Fruit fly (Drosophila melanogaster) whole organism, embryonic: ENCODE results near the gene CG31792.

ENCODE experiments used
- Bdp1 ChIP-seq: fragments of 200-800 bp; sonication (Bioruptor generic); optimal IDR thresholded peaks from 3 replicates; lab custom pipeline; 2016; ENCODE audit warnings: missing biosample characterization, missing genetic modification characterization
- CG10267 ChIP-seq: fragments of 200-800 bp; sonication (Bioruptor generic); optimal IDR thresholded peaks from 2 replicates; lab custom pipeline; 2018; ENCODE audit warnings: missing biosample characterization, mild to moderate bottlenecking, missing genetic modification characterization, moderate library complexity
- CG10366 ChIP-seq: fragments of 200-800 bp; sonication (Bioruptor generic); IDR thresholded peaks from 2 replicates; pipeline ENCODE4 v1.3.6; 2022; ENCODE audit warnings: missing biosample characterization, missing genetic modification characterization
- CG10979 ChIP-seq: fragments of 200-800 bp; sonication (Bioruptor generic); optimal IDR thresholded peaks from 2 replicates; lab custom pipeline; 2018; ENCODE audit warnings: missing biosample characterization, mild to moderate bottlenecking, missing genetic modification characterization, moderate library complexity
- CG11696 ChIP-seq: fragments of 200-800 bp; sonication (Bioruptor generic); IDR thresholded peaks from 2 replicates; pipeline ENCODE4 v1.3.6; 2022; ENCODE audit warnings: missing biosample characterization, missing genetic modification characterization
- CG14710 ChIP-seq: fragments of 200-800 bp; sonication (Bioruptor generic); optimal IDR thresholded peaks from 3 replicates; lab custom pipeline; 2019; ENCODE audit warnings: missing biosample characterization, mild to moderate bottlenecking, missing genetic modification characterization, moderate library complexity
- CG15601 ChIP-seq: fragments of 200-800 bp; sonication (Bioruptor generic); optimal IDR thresholded peaks from 3 replicates; lab custom pipeline; 2019; ENCODE audit warnings: missing biosample characterization, mild to moderate bottlenecking, missing genetic modification characterization, moderate library complexity
- CG17186 ChIP-seq: fragments of 200-800 bp; sonication (Bioruptor generic); optimal IDR thresholded peaks from 3 replicates; lab custom pipeline; 2017; ENCODE audit warnings: missing biosample characterization, missing genetic modification reagents, missing genetic modification characterization
- CG17912 ChIP-seq: fragments of 200-800 bp; sonication (Bioruptor generic); optimal IDR thresholded peaks from 2 replicates; lab custom pipeline; 2018; ENCODE audit warnings: missing biosample characterization, mild to moderate bottlenecking, missing genetic modification characterization
- CG18764 ChIP-seq: fragments of 200-800 bp; sonication (Bioruptor generic); optimal IDR thresholded peaks from 3 replicates; lab custom pipeline; 2016; ENCODE audit warnings: missing biosample characterization, missing genetic modification characterization
- CG3163 ChIP-seq: fragments of 200-800 bp; sonication (Bioruptor generic); optimal IDR thresholded peaks from 3 replicates; lab custom pipeline; 2016; ENCODE audit warnings: missing biosample characterization, missing genetic modification characterization
- CG34376 ChIP-seq: fragments of 200-800 bp; sonication (Bioruptor generic); optimal IDR thresholded peaks from 2 replicates; lab custom pipeline; 2018; ENCODE audit warnings: missing biosample characterization, mild to moderate bottlenecking, missing genetic modification characterization
- CG34422 ChIP-seq: fragments of 200-800 bp; sonication (Bioruptor generic); IDR thresholded peaks from 3 replicates; pipeline ENCODE4 v1.3.6; 2022; ENCODE audit warnings: missing biosample characterization, missing genetic modification characterization
- CG4360 ChIP-seq: fragments of 200-800 bp; sonication (Bioruptor generic); IDR thresholded peaks from 2 replicates; pipeline ENCODE4 v1.3.6; 2022; ENCODE audit warnings: missing biosample characterization, missing genetic modification characterization
- CG5245 ChIP-seq: fragments of 200-800 bp; sonication (Bioruptor generic); optimal IDR thresholded peaks from 3 replicates; lab custom pipeline; 2016; ENCODE audit warnings: missing biosample characterization, missing genetic modification characterization
- CG5953 ChIP-seq: fragments of 200-800 bp; sonication (Bioruptor generic); IDR thresholded peaks from 2 replicates; pipeline ENCODE4 v1.3.6; 2022; ENCODE audit warnings: missing biosample characterization, missing genetic modification characterization
- CG6175 ChIP-seq: fragments of 200-800 bp; sonication (Bioruptor generic); IDR thresholded peaks from 3 replicates; pipeline ENCODE4 v1.3.6; 2022; ENCODE audit warnings: missing biosample characterization, missing genetic modification characterization
- CG8290 ChIP-seq, 3 experiments: fragments of 200-800 bp; sonication (Bioruptor generic); optimal IDR thresholded peaks; 2 replicates each; lab custom pipeline; 2016 to 2019; ENCODE audit warnings: missing biosample characterization in 3 of 3, missing genetic modification characterization in 3 of 3, mild to moderate bottlenecking in 2 of 3, moderate library complexity in 1 of 3
- CG8765 ChIP-seq: fragments of 200-800 bp; sonication (Bioruptor generic); IDR thresholded peaks from 2 replicates; pipeline ENCODE4 v1.3.6; 2022; ENCODE audit warnings: missing biosample characterization, missing genetic modification characterization
- CkIIα-i1 ChIP-seq: fragments of 200-800 bp; sonication (Bioruptor generic); IDR thresholded peaks from 2 replicates; pipeline ENCODE4 v1.3.6; 2022; ENCODE audit warnings: missing biosample characterization, missing genetic modification characterization
- Dad ChIP-seq: fragments of 200-800 bp; sonication (Bioruptor generic); optimal IDR thresholded peaks from 3 replicates; lab custom pipeline; 2016; ENCODE audit warnings: missing biosample characterization, missing genetic modification characterization
- Elba2 ChIP-seq: fragments of 200-800 bp; sonication (Bioruptor generic); optimal IDR thresholded peaks from 3 replicates; lab custom pipeline; 2016; ENCODE audit warnings: missing biosample characterization, missing genetic modification characterization
- Gsc ChIP-seq: fragments of 200-800 bp; sonication (Bioruptor generic); IDR thresholded peaks from 2 replicates; pipeline ENCODE4 v1.3.6; 2022; ENCODE audit warnings: missing biosample characterization, missing genetic modification characterization
- Gug ChIP-seq: fragments of 200-800 bp; sonication (Bioruptor generic); IDR thresholded peaks from 4 replicates; pipeline ENCODE4 v1.3.6; 2022; ENCODE audit warnings: missing biosample characterization, missing genetic modification characterization
- H2.0 ChIP-seq: fragments of 200-800 bp; sonication (Bioruptor generic); IDR thresholded peaks from 2 replicates; pipeline ENCODE4 v1.3.6; 2022; ENCODE audit warnings: missing biosample characterization, missing genetic modification characterization
- Lhr ChIP-seq: fragments of 200-800 bp; sonication (Bioruptor generic); optimal IDR thresholded peaks from 3 replicates; lab custom pipeline; 2017; ENCODE audit warnings: mild to moderate bottlenecking, missing biosample characterization, missing genetic modification reagents, missing genetic modification characterization
- Mad ChIP-seq: fragments of 200-800 bp; sonication (Bioruptor generic); optimal IDR thresholded peaks from 2 replicates; lab custom pipeline; 2016; ENCODE audit warnings: missing biosample characterization, missing genetic modification characterization
- Med ChIP-seq: fragments of 200-800 bp; sonication (Bioruptor generic); peaks from one replicate; lab custom pipeline; 2016; ENCODE audit warnings: missing biosample characterization, missing genetic modification characterization, mild to moderate bottlenecking, inconsistent platforms, moderate library complexity
- Opbp ChIP-seq: fragments of 200-800 bp; sonication (Bioruptor generic); IDR thresholded peaks from 3 replicates; pipeline ENCODE4 v1.3.6; 2022; ENCODE audit warnings: missing biosample characterization, missing genetic modification characterization; ENCODE audit not compliant: partially characterized antibody
- Scr ChIP-seq: fragments of 200-800 bp; sonication (Bioruptor generic); IDR thresholded peaks from 2 replicates; pipeline ENCODE4 v1.3.6; 2022; ENCODE audit warnings: missing biosample characterization, missing genetic modification characterization; ENCODE audit not compliant: partially characterized antibody
- Side ChIP-seq: fragments of 200-800 bp; sonication (Bioruptor generic); optimal IDR thresholded peaks from 2 replicates; lab custom pipeline; 2016; ENCODE audit warnings: missing biosample characterization, missing genetic modification characterization
- Sox102F ChIP-seq: fragments of 200-800 bp; sonication (Bioruptor generic); optimal IDR thresholded peaks from 2 replicates; lab custom pipeline; 2018; ENCODE audit warnings: missing biosample characterization, mild to moderate bottlenecking, missing genetic modification characterization, moderate library complexity
- Trl ChIP-seq, 3 experiments: fragments of >200 bp in 2 of 3; fragments of 200-800 bp in 1 of 3; sonication (Bioruptor generic) in 1 of 3; optimal IDR thresholded peaks; 2 replicates in 1 of 3; 3 replicates in 2 of 3; lab custom pipeline; 2016 to 2017; ENCODE audit warnings: missing biosample characterization in 1 of 3, missing genetic modification characterization in 1 of 3
- abd-A ChIP-seq: fragments of 200-800 bp; sonication (Bioruptor generic); optimal IDR thresholded peaks from 3 replicates; lab custom pipeline; 2019; ENCODE audit warnings: missing biosample characterization, mild to moderate bottlenecking, missing genetic modification characterization, moderate library complexity
- dimm ChIP-seq: fragments of 200-800 bp; sonication (Bioruptor generic); IDR thresholded peaks from 2 replicates; pipeline ENCODE4 v1.3.6; 2022; ENCODE audit warnings: missing biosample characterization, missing genetic modification characterization
- disco-r ChIP-seq: fragments of 200-800 bp; sonication (Bioruptor generic); optimal IDR thresholded peaks from 2 replicates; lab custom pipeline; 2016; ENCODE audit warnings: missing biosample characterization, missing genetic modification characterization
- ems ChIP-seq: fragments of 200-800 bp; sonication (Bioruptor generic); optimal IDR thresholded peaks from 3 replicates; lab custom pipeline; 2016; ENCODE audit warnings: missing biosample characterization, missing genetic modification characterization
- en ChIP-seq: fragments of 200-800 bp; sonication (Bioruptor generic); optimal IDR thresholded peaks from 2 replicates; lab custom pipeline; 2016; ENCODE audit warnings: missing biosample characterization, missing genetic modification characterization
- fd102C ChIP-seq: fragments of 200-800 bp; sonication (Bioruptor generic); optimal IDR thresholded peaks from 2 replicates; lab custom pipeline; 2018; ENCODE audit warnings: missing biosample characterization, mild to moderate bottlenecking, missing genetic modification characterization, moderate library complexity
- ftz-f1 ChIP-seq: fragments of 200-800 bp; sonication (Bioruptor generic); optimal IDR thresholded peaks from 2 replicates; lab custom pipeline; 2016; ENCODE audit warnings: missing biosample characterization, missing genetic modification characterization
- fu2 ChIP-seq: fragments of 200-800 bp; sonication (Bioruptor generic); optimal IDR thresholded peaks from 2 replicates; lab custom pipeline; 2016; ENCODE audit warnings: missing biosample characterization, missing genetic modification characterization
- ham ChIP-seq: fragments of 200-800 bp; sonication (Bioruptor generic); IDR thresholded peaks from 2 replicates; pipeline ENCODE4 v1.3.6; 2022; ENCODE audit warnings: missing biosample characterization, missing genetic modification characterization
- jumu ChIP-seq: fragments of 200-800 bp; sonication (Bioruptor generic); optimal IDR thresholded peaks from 3 replicates; lab custom pipeline; 2016; ENCODE audit warnings: missing biosample characterization, missing genetic modification characterization
- kay ChIP-seq: fragments of 200-800 bp; sonication (Bioruptor generic); optimal IDR thresholded peaks from 2 replicates; lab custom pipeline; 2016; ENCODE audit warnings: missing biosample characterization, missing genetic modification characterization
- pnt ChIP-seq: fragments of 200-800 bp; sonication (Bioruptor generic); optimal IDR thresholded peaks from 3 replicates; lab custom pipeline; 2016; ENCODE audit warnings: missing biosample characterization, missing genetic modification characterization
- pum ChIP-seq: fragments of 200-800 bp; sonication (Bioruptor generic); optimal IDR thresholded peaks from 2 replicates; lab custom pipeline; 2016; ENCODE audit warnings: missing biosample characterization, missing genetic modification characterization
- row ChIP-seq: fragments of 200-800 bp; sonication (Bioruptor generic); IDR thresholded peaks from 3 replicates; pipeline ENCODE4 v1.3.6; 2022; ENCODE audit warnings: missing biosample characterization, missing genetic modification characterization
- run ChIP-seq: fragments of 200-800 bp; sonication (Bioruptor generic); optimal IDR thresholded peaks from 3 replicates; lab custom pipeline; 2018; ENCODE audit warnings: missing biosample characterization, mild to moderate bottlenecking, missing genetic modification characterization
- tup ChIP-seq: fragments of 200-800 bp; sonication (Bioruptor generic); optimal IDR thresholded peaks from 2 replicates; lab custom pipeline; 2016; ENCODE audit warnings: missing biosample characterization, mild to moderate bottlenecking, missing genetic modification characterization, moderate library complexity

The CG31792 gene

DNA sequence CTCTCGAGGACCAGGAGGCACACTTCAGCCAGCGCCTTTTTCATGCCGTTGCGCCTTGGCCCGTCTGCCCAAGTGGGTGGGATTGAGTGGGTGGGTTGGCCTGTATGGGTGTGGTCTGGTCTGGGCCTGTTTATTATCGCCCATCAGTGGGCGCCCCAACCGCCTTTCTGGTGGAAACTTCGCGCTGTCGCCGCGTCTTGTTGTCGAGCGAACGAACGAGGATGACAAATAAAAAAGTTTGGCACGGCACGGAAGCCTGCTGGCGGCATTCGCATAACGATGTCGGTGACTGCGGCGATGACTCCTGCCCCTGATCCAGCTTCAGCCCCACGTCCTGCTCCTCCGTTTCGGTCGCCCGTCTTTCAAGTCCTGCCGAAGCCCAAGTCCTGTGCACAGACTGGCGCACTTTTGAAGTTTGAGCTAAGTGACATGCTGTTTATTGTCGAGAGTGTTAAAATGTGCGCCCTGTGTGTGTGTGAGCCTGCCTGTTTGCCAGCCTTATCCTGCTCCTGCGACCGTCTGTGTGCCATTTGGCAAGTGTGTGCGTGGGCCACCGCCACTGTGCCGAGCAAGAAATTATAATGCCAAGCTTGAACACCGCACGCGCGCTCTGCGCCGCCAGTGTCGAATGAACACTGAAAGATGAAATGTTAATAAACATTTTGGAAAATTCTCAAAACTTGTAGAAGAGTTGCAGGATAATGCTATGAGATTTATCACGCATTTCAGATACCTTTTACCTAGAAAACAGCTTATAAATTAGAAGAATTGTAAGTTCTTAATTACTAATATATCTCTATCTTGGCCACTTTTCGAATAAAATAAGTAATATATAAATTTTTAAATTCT lies 17.0 kb downstream of the CG31792 start (continued):
- peak; percentile 59 for TF ChIP-seq run
- no peak for TF ChIP-seq CG8290 (GFP tag; optimal IDR thresholded peaks at IDR 0.05; lab: Kevin White, UChicago)
- peak in 1 of 2 experiments; percentile 25 for TF ChIP-seq CG8290 (tag; optimal IDR thresholded peaks at IDR 0.05; lab: Kevin White, UChicago)
- no peak for TF ChIP-seq CkIIα-i1 (GFP tag; lab: Robert Waterston, UW)
- TF ChIP-seq CG10366 (GFP tag; lab: Robert Waterston, UW) = peak; percentile 46; the same call in 1 of the 2 replicates
- peak; percentile 82 for TF ChIP-seq row
- TF ChIP-seq CG17912 (GFP tag; lab: Kevin White, UChicago) = peak; percentile 15
- no peak for TF ChIP-seq en (GFP tag; lab: Kevin White, UChicago)
- no peak for TF ChIP-seq disco-r
- TF ChIP-seq jumu = no peak
- peak; percentile 3 for TF ChIP-seq pum (GFP tag; lab: Kevin White, UChicago)
- TF ChIP-seq kay (GFP tag; lab: Kevin White, UChicago) = peak; percentile 27
- TF ChIP-seq CG15601 (tag; lab: Kevin White, UChicago) = peak; percentile 66
- TF ChIP-seq tup (GFP tag; lab: Kevin White, UChicago) = no peak
- TF ChIP-seq pnt (GFP tag; lab: Kevin White, UChicago) = no peak
- no peak for TF ChIP-seq Gsc (GFP tag; lab: Robert Waterston, UW)
- no peak for TF ChIP-seq Bdp1 (GFP tag; lab: Kevin White, UChicago)
- TF ChIP-seq ems (GFP tag; lab: Kevin White, UChicago) = no peak
- no peak for TF ChIP-seq Opbp (GFP tag; lab: Robert Waterston, UW)
- no peak for TF ChIP-seq CG8765 (GFP tag; lab: Robert Waterston, UW)
- no peak for TF ChIP-seq Elba2 (GFP tag; lab: Kevin White, UChicago)
- no peak for TF ChIP-seq CG4360 (GFP tag; lab: Robert Waterston, UW)
- TF ChIP-seq Trl (optimal IDR thresholded peaks at IDR 0.05; lab: Kevin White, UChicago) = no peak
- no peak for TF ChIP-seq Trl (GFP tag; optimal IDR thresholded peaks at IDR 0.05; lab: Kevin White, UChicago)
- no peak for TF ChIP-seq dimm (GFP tag; lab: Robert Waterston, UW)
- peak; percentile 69 for TF ChIP-seq CG10979 (tag; lab: Kevin White, UChicago)
- TF ChIP-seq CG11696 (GFP tag; lab: Robert Waterston, UW) = no peak
- TF ChIP-seq Side (GFP tag; lab: Kevin White, UChicago) = no peak
- 0 out of 2 replicates have a peak, but pooled peaks have one; percentile 29 for TF ChIP-seq H2.0 (GFP tag; lab: Robert Waterston, UW)
- TF ChIP-seq CG14710 (tag; lab: Kevin White, UChicago) = peak; percentile 61
- TF ChIP-seq fd102C = no peak
- peak; percentile 24 for TF ChIP-seq CG18764 (GFP tag; lab: Kevin White, UChicago)
- peak; percentile 6; the same call in 1 of the 4 replicates for TF ChIP-seq Gug (GFP tag; lab: Robert Waterston, UW)
- TF ChIP-seq CG17186 (GFP tag; lab: Kevin White, UChicago) = no peak
- no peak for TF ChIP-seq ham (GFP tag; lab: Robert Waterston, UW)
- TF ChIP-seq Med (GFP tag; lab: Kevin White, UChicago) = peak; percentile 65
- peak; percentile 75 for TF ChIP-seq CG34376 (GFP tag; lab: Kevin White, UChicago)
- TF ChIP-seq CG5953 = no peak
- TF ChIP-seq abd-A (tag; lab: Kevin White, UChicago) = peak; percentile 96
- TF ChIP-seq Dad (GFP tag; lab: Kevin White, UChicago) = no peak
- no peak for TF ChIP-seq CG3163 (GFP tag; lab: Kevin White, UChicago)
- no peak for TF ChIP-seq Lhr (GFP tag; lab: Kevin White, UChicago)
- peak; percentile 39 for TF ChIP-seq CG5245 (GFP tag; lab: Kevin White, UChicago)
- TF ChIP-seq CG6175 (GFP tag; lab: Robert Waterston, UW) = no peak
- peak; percentile 50; the same call in 1 of the 3 replicates for TF ChIP-seq CG34422
- TF ChIP-seq Scr (GFP tag; lab: Robert Waterston, UW) = no peak
- TF ChIP-seq ftz-f1 (GFP tag; lab: Kevin White, UChicago) = no peak
- TF ChIP-seq CG10267 (tag; lab: Kevin White, UChicago) = peak; percentile 68
- peak; percentile 78 for TF ChIP-seq Sox102F (GFP tag; lab: Kevin White, UChicago)
- no peak for TF ChIP-seq Mad (GFP tag; lab: Kevin White, UChicago)
- no peak for TF ChIP-seq fu2 (GFP tag; lab: Kevin White, UChicago)
